Fruit fly (Drosophila melanogaster) whole organism, embryonic: ENCODE data around the gene Rfx.

Source experiments
- Atf-2 ChIP-seq: fragments of 200-800 bp; sonication (Bioruptor generic); optimal IDR thresholded peaks from 2 replicates; lab custom pipeline; 2016; ENCODE audit warnings: missing biosample characterization, missing genetic modification characterization
- B-H2 ChIP-seq: fragments of 200-800 bp; sonication (Bioruptor generic); optimal IDR thresholded peaks from 2 replicates; lab custom pipeline; 2018; ENCODE audit warnings: missing biosample characterization, mild to moderate bottlenecking, missing genetic modification characterization
- Blimp-1 ChIP-seq: fragments of 200-800 bp; sonication (Bioruptor generic); optimal IDR thresholded peaks from 3 replicates; lab custom pipeline; 2018; ENCODE audit warnings: missing biosample characterization, missing genetic modification characterization, mild to moderate bottlenecking, moderate library complexity, missing genetic modification reagents
- C15 ChIP-seq: fragments of 200-800 bp; sonication (Bioruptor generic); IDR thresholded peaks from 3 replicates; pipeline ENCODE4 v1.3.6; 2022; ENCODE audit warnings: missing biosample characterization, missing genetic modification characterization
- CG12236 ChIP-seq: fragments of 200-800 bp; sonication (Bioruptor generic); optimal IDR thresholded peaks from 2 replicates; lab custom pipeline; 2016; ENCODE audit warnings: missing biosample characterization, missing genetic modification characterization
- CG14710 ChIP-seq: fragments of 200-800 bp; sonication (Bioruptor generic); optimal IDR thresholded peaks from 3 replicates; lab custom pipeline; 2019; ENCODE audit warnings: missing biosample characterization, mild to moderate bottlenecking, missing genetic modification characterization, moderate library complexity
- CG1529 ChIP-seq: fragments of 200-800 bp; sonication (Bioruptor generic); optimal IDR thresholded peaks from 3 replicates; lab custom pipeline; 2018; ENCODE audit warnings: missing biosample characterization, missing genetic modification characterization
- CG15601 ChIP-seq: fragments of 200-800 bp; sonication (Bioruptor generic); optimal IDR thresholded peaks from 3 replicates; lab custom pipeline; 2019; ENCODE audit warnings: missing biosample characterization, mild to moderate bottlenecking, missing genetic modification characterization, moderate library complexity
- CG15696 ChIP-seq: fragments of 200-800 bp; sonication (Bioruptor generic); optimal IDR thresholded peaks from 2 replicates; lab custom pipeline; 2019; ENCODE audit warnings: missing biosample characterization, mild to moderate bottlenecking, missing genetic modification characterization, moderate library complexity
- CG1603 ChIP-seq: fragments of 200-800 bp; sonication (Bioruptor generic); optimal IDR thresholded peaks from 2 replicates; lab custom pipeline; 2019; ENCODE audit warnings: missing biosample characterization, mild to moderate bottlenecking, missing genetic modification characterization, moderate library complexity
- CG17385 ChIP-seq: fragments of 200-800 bp; sonication (Bioruptor generic); optimal IDR thresholded peaks from 3 replicates; lab custom pipeline; 2018; ENCODE audit warnings: missing biosample characterization, mild to moderate bottlenecking, missing genetic modification characterization
- CG2129 ChIP-seq: fragments of 200-800 bp; sonication (Bioruptor generic); IDR thresholded peaks from 2 replicates; pipeline ENCODE4 v1.3.6; 2022; ENCODE audit warnings: missing biosample characterization, missing genetic modification characterization; ENCODE audit not compliant: partially characterized antibody
- CG30020 ChIP-seq: fragments of 200-800 bp; optimal IDR thresholded peaks from 2 replicates; lab custom pipeline; 2019; ENCODE audit warnings: missing biosample characterization, mild to moderate bottlenecking, missing genetic modification characterization, moderate library complexity
- CG33557 ChIP-seq: fragments of 200-800 bp; sonication (Bioruptor generic); optimal IDR thresholded peaks from 2 replicates; lab custom pipeline; 2019; ENCODE audit warnings: missing biosample characterization, mild to moderate bottlenecking, missing genetic modification characterization, moderate library complexity
- CG42726 ChIP-seq: fragments of 200-800 bp; sonication (Bioruptor generic); IDR thresholded peaks from 2 replicates; pipeline ENCODE4 v1.3.6; 2022; ENCODE audit warnings: missing biosample characterization, missing genetic modification characterization; ENCODE audit not compliant: partially characterized antibody
- CG4360 ChIP-seq: fragments of 200-800 bp; sonication (Bioruptor generic); IDR thresholded peaks from 2 replicates; pipeline ENCODE4 v1.3.6; 2022; ENCODE audit warnings: missing biosample characterization, missing genetic modification characterization
- CG4730 ChIP-seq: fragments of 200-800 bp; sonication (Bioruptor generic); IDR thresholded peaks from 2 replicates; pipeline ENCODE4 v1.3.6; 2022; ENCODE audit warnings: missing biosample characterization, missing genetic modification characterization
- CG6683 ChIP-seq: fragments of 200-800 bp; sonication (Bioruptor generic); optimal IDR thresholded peaks from 2 replicates; lab custom pipeline; 2017; ENCODE audit warnings: missing biosample characterization, mild to moderate bottlenecking, missing genetic modification characterization, missing genetic modification reagents
- CG6813 ChIP-seq: fragments of 200-800 bp; sonication (Bioruptor generic); optimal IDR thresholded peaks from 2 replicates; lab custom pipeline; 2017; ENCODE audit warnings: missing biosample characterization, missing genetic modification characterization, mild to moderate bottlenecking, moderate library complexity, missing genetic modification reagents
- CG7839 ChIP-seq: fragments of 200-800 bp; sonication (Bioruptor generic); optimal IDR thresholded peaks from 3 replicates; lab custom pipeline; 2018; ENCODE audit warnings: missing biosample characterization, mild to moderate bottlenecking, missing genetic modification characterization, moderate library complexity
- CG9797 ChIP-seq: fragments of 200-800 bp; sonication (Bioruptor generic); optimal IDR thresholded peaks from 3 replicates; lab custom pipeline; 2018; ENCODE audit warnings: missing biosample characterization, mild to moderate bottlenecking, missing genetic modification characterization
- Dip2 ChIP-seq: fragments of 200-800 bp; sonication (Bioruptor generic); IDR thresholded peaks from 2 replicates; pipeline ENCODE4 v1.3.6; 2022; ENCODE audit warnings: missing biosample characterization, missing genetic modification characterization
- ERR ChIP-seq: fragments of 200-800 bp; sonication (Bioruptor generic); optimal IDR thresholded peaks from 2 replicates; lab custom pipeline; 2016; ENCODE audit warnings: missing biosample characterization, missing genetic modification characterization
- Elba2 ChIP-seq: fragments of 200-800 bp; sonication (Bioruptor generic); optimal IDR thresholded peaks from 3 replicates; lab custom pipeline; 2016; ENCODE audit warnings: missing biosample characterization, missing genetic modification characterization
- Gug ChIP-seq: fragments of 200-800 bp; sonication (Bioruptor generic); IDR thresholded peaks from 4 replicates; pipeline ENCODE4 v1.3.6; 2022; ENCODE audit warnings: missing biosample characterization, missing genetic modification characterization
- H2.0 ChIP-seq: fragments of 200-800 bp; sonication (Bioruptor generic); IDR thresholded peaks from 2 replicates; pipeline ENCODE4 v1.3.6; 2022; ENCODE audit warnings: missing biosample characterization, missing genetic modification characterization
- HLH4C ChIP-seq: fragments of 200-800 bp; sonication (Bioruptor generic); IDR thresholded peaks from 3 replicates; pipeline ENCODE4 v1.3.6; 2022; ENCODE audit warnings: missing biosample characterization, missing genetic modification characterization; ENCODE audit not compliant: partially characterized antibody
- HmgZ ChIP-seq: fragments of 200-800 bp; sonication (Bioruptor generic); optimal IDR thresholded peaks from 2 replicates; lab custom pipeline; 2018; ENCODE audit warnings: missing biosample characterization, mild to moderate bottlenecking, missing genetic modification characterization
- Hr51 ChIP-seq, 2 experiments: fragments of 200-800 bp; sonication (Bioruptor generic); optimal IDR thresholded peaks; 2 replicates in 1 of 2; 3 replicates in 1 of 2; lab custom pipeline; 2016 to 2018; ENCODE audit warnings: missing biosample characterization in 2 of 2, missing genetic modification characterization in 2 of 2, mild to moderate bottlenecking in 1 of 2, moderate library complexity in 1 of 2
- Hr78 ChIP-seq, 2 experiments: fragments of 200-800 bp in 1 of 2; fragments of >200 bp in 1 of 2; sonication (Bioruptor generic) in 1 of 2; optimal IDR thresholded peaks; 2 replicates each; lab custom pipeline; 2017 to 2019; ENCODE audit warnings: missing biosample characterization in 2 of 2, missing genetic modification characterization in 2 of 2, mild to moderate bottlenecking in 1 of 2, moderate library complexity in 1 of 2
- Lpt ChIP-seq: fragments of >200 bp; optimal IDR thresholded peaks from 2 replicates; lab custom pipeline; 2018; ENCODE audit warnings: missing biosample characterization, missing genetic modification characterization
- Meics ChIP-seq: fragments of 200-800 bp; sonication (Bioruptor generic); optimal IDR thresholded peaks from 2 replicates; lab custom pipeline; 2017; ENCODE audit warnings: missing biosample characterization, mild to moderate bottlenecking, missing genetic modification characterization
- Ravus ChIP-seq: fragments of 200-800 bp; sonication (Bioruptor generic); IDR thresholded peaks from 2 replicates; pipeline ENCODE4 v1.3.6; 2022; ENCODE audit warnings: missing biosample characterization, missing genetic modification characterization
- Rx ChIP-seq: fragments of 200-800 bp; sonication (Bioruptor generic); IDR thresholded peaks from 2 replicates; pipeline ENCODE4 v1.3.6; 2022; ENCODE audit warnings: missing biosample characterization, missing genetic modification characterization
- Trl ChIP-seq, 3 experiments: fragments of >200 bp in 2 of 3; fragments of 200-800 bp in 1 of 3; sonication (Bioruptor generic) in 1 of 3; optimal IDR thresholded peaks; 2 replicates in 1 of 3; 3 replicates in 2 of 3; lab custom pipeline; 2016 to 2017; ENCODE audit warnings: missing biosample characterization in 1 of 3, missing genetic modification characterization in 1 of 3
- YL-1 ChIP-seq: fragments of 200-800 bp; sonication (Bioruptor generic); optimal IDR thresholded peaks from 3 replicates; lab custom pipeline; 2017; ENCODE audit warnings: missing biosample characterization, mild to moderate bottlenecking, missing genetic modification characterization
- chif ChIP-seq, 2 experiments: fragments of 200-800 bp; sonication (Bioruptor generic); optimal IDR thresholded peaks; 3 replicates each; lab custom pipeline; 2016; ENCODE audit warnings: missing biosample characterization in 2 of 2, missing genetic modification characterization in 2 of 2
- ci ChIP-seq: fragments of 200-800 bp; sonication (Bioruptor generic); IDR thresholded peaks from 3 replicates; pipeline ENCODE4 v1.3.6; 2022; ENCODE audit warnings: missing biosample characterization, missing genetic modification characterization
- corto ChIP-seq: fragments of 200-800 bp; sonication (Bioruptor generic); optimal IDR thresholded peaks from 2 replicates; lab custom pipeline; 2016; ENCODE audit warnings: missing biosample characterization, mild to moderate bottlenecking, missing genetic modification characterization, moderate library complexity
- croc ChIP-seq: fragments of 200-800 bp; sonication (Bioruptor generic); conservative IDR thresholded peaks from 3 replicates; pipeline ENCODE4 v1.3.6; 2022; ENCODE audit warnings: missing biosample characterization, missing genetic modification characterization
- dan ChIP-seq: fragments of 200-800 bp; sonication (Bioruptor generic); IDR thresholded peaks from 2 replicates; pipeline ENCODE4 v1.3.6; 2022; ENCODE audit warnings: missing biosample characterization, missing genetic modification characterization
- ems ChIP-seq: fragments of 200-800 bp; sonication (Bioruptor generic); optimal IDR thresholded peaks from 3 replicates; lab custom pipeline; 2016; ENCODE audit warnings: missing biosample characterization, missing genetic modification characterization
- eve ChIP-seq, 2 experiments: fragments of >200 bp; optimal IDR thresholded peaks; 2 replicates each; lab custom pipeline; 2017; ENCODE audit warnings: missing biosample characterization in 2 of 2, missing genetic modification characterization in 2 of 2
- inv ChIP-seq: fragments of 200-800 bp; sonication (Bioruptor generic); IDR thresholded peaks from 2 replicates; pipeline ENCODE4 v1.3.6; 2022; ENCODE audit warnings: missing biosample characterization, missing genetic modification characterization; ENCODE audit not compliant: partially characterized antibody
- jing ChIP-seq: fragments of 200-800 bp; sonication (Bioruptor generic); optimal IDR thresholded peaks from 2 replicates; lab custom pipeline; 2018; ENCODE audit warnings: missing biosample characterization, mild to moderate bottlenecking, missing genetic modification characterization
- nerfin-1 ChIP-seq: fragments of 200-800 bp; sonication (Bioruptor generic); optimal IDR thresholded peaks from 3 replicates; lab custom pipeline; 2019; ENCODE audit warnings: missing biosample characterization, mild to moderate bottlenecking, missing genetic modification characterization, moderate library complexity
- stwl ChIP-seq: fragments of 200-800 bp; sonication (Bioruptor generic); optimal IDR thresholded peaks from 3 replicates; lab custom pipeline; 2018; ENCODE audit warnings: missing biosample characterization, mild to moderate bottlenecking, missing genetic modification characterization, moderate library complexity
- tll ChIP-seq, 2 experiments: fragments of 200-800 bp in 1 of 2; fragments of >200 bp in 1 of 2; sonication (Bioruptor generic) in 1 of 2; optimal IDR thresholded peaks; 2 replicates each; lab custom pipeline; 2017 to 2019; ENCODE audit warnings: missing biosample characterization in 2 of 2, missing genetic modification characterization in 2 of 2, mild to moderate bottlenecking in 1 of 2, moderate library complexity in 1 of 2
- vnd ChIP-seq: fragments of 200-800 bp; sonication (Bioruptor generic); IDR thresholded peaks from 3 replicates; pipeline ENCODE4 v1.3.6; 2022; ENCODE audit warnings: missing biosample characterization, missing genetic modification characterization; ENCODE audit not compliant: partially characterized antibody
- wor ChIP-seq: fragments of 200-800 bp; sonication (Bioruptor generic); IDR thresholded peaks from 2 replicates; pipeline ENCODE4 v1.3.6; 2022; ENCODE audit warnings: missing biosample characterization, missing genetic modification characterization

Rfx gene

dm6 chr3R:10349987-10350386, 27.9 kb downstream of the Rfx start, which contains the start of gene jumu (continued):
- no peak for TF ChIP-seq inv (GFP tag; lab: Robert Waterston, UW)
- TF ChIP-seq H2.0 (GFP tag; lab: Robert Waterston, UW): no peak
- no peak for TF ChIP-seq CG42726 (GFP tag; lab: Robert Waterston, UW)
- TF ChIP-seq CG33557: no peak
- peak; percentile 7 for TF ChIP-seq Meics (GFP tag; lab: Kevin White, UChicago)
- TF ChIP-seq Lpt (GFP tag; lab: Kevin White, UChicago): no peak
- TF ChIP-seq croc (GFP tag; lab: Robert Waterston, UW): no peak
- TF ChIP-seq eve (GFP tag; optimal IDR thresholded peaks at IDR 0.05; lab: Kevin White, UChicago): no peak
- peak; percentile 7 for TF ChIP-seq ERR (GFP tag; lab: Kevin White, UChicago)
- TF ChIP-seq CG9797: peak; percentile 100
- TF ChIP-seq Elba2 (GFP tag; lab: Kevin White, UChicago): no peak
- TF ChIP-seq nerfin-1 (tag; lab: Kevin White, UChicago): no peak
- no peak for TF ChIP-seq ci (GFP tag; lab: Robert Waterston, UW)
- no peak for TF ChIP-seq tll (GFP tag; optimal IDR thresholded peaks at IDR 0.05; lab: Kevin White, UChicago)
- TF ChIP-seq CG4730 (GFP tag; lab: Robert Waterston, UW): no peak
- peak; percentile 61 for TF ChIP-seq CG15601 (tag; lab: Kevin White, UChicago)
- no peak for TF ChIP-seq YL-1 (GFP tag; lab: Kevin White, UChicago)
- peak; percentile 84 for TF ChIP-seq CG14710
- TF ChIP-seq Ravus: no peak
- TF ChIP-seq corto (GFP tag; lab: Kevin White, UChicago): no peak
- no peak for TF ChIP-seq CG6683 (GFP tag; lab: Kevin White, UChicago)
- TF ChIP-seq stwl (tag; lab: Kevin White, UChicago): peak; percentile 36
- no peak for TF ChIP-seq CG2129 (GFP tag; lab: Robert Waterston, UW)
- TF ChIP-seq CG1603: peak; percentile 87
- peak in 1 of 2 experiments; percentile 31 for TF ChIP-seq Hr51 (GFP tag; optimal IDR thresholded peaks at IDR 0.05; lab: Kevin White, UChicago)
- no peak for TF ChIP-seq CG6813
- no peak for TF ChIP-seq ems (GFP tag; lab: Kevin White, UChicago)
- no peak for TF ChIP-seq Atf-2 (GFP tag; lab: Kevin White, UChicago)
- TF ChIP-seq vnd (GFP tag; lab: Robert Waterston, UW): no peak
- TF ChIP-seq dan (GFP tag; lab: Robert Waterston, UW): no peak
- no peak for TF ChIP-seq Gug (GFP tag; lab: Robert Waterston, UW)
- TF ChIP-seq Hr78 (GFP tag; optimal IDR thresholded peaks at IDR 0.05; lab: Kevin White, UChicago): no peak
- peak; percentile 22 for TF ChIP-seq CG7839 (tag; lab: Kevin White, UChicago)
- TF ChIP-seq Dip2 (GFP tag; lab: Robert Waterston, UW): no peak
- TF ChIP-seq CG12236 (GFP tag; lab: Kevin White, UChicago): no peak
- no peak for TF ChIP-seq Rx (GFP tag; lab: Robert Waterston, UW)
- peak; percentile 58 for TF ChIP-seq CG17385 (GFP tag; lab: Kevin White, UChicago)
- no peak for TF ChIP-seq CG4360 (GFP tag; lab: Robert Waterston, UW)
- no peak for TF ChIP-seq CG30020 (tag; lab: Kevin White, UChicago)
- no peak for TF ChIP-seq Blimp-1 (GFP tag; lab: Kevin White, UChicago)
- no peak for TF ChIP-seq CG1529
- TF ChIP-seq HmgZ: peak; percentile 67
- no peak for TF ChIP-seq jing
- TF ChIP-seq Trl (optimal IDR thresholded peaks at IDR 0.05; lab: Kevin White, UChicago): peak; percentile 21 to 32
- peak; percentile 50 for TF ChIP-seq Trl (GFP tag; optimal IDR thresholded peaks at IDR 0.05; lab: Kevin White, UChicago)
- no peak for TF ChIP-seq C15 (GFP tag; lab: Robert Waterston, UW)
- TF ChIP-seq CG15696 (tag; lab: Kevin White, UChicago): peak; percentile 21
- TF ChIP-seq wor (GFP tag; lab: Robert Waterston, UW): no peak
- TF ChIP-seq chif (GFP tag; optimal IDR thresholded peaks at IDR 0.05; lab: Kevin White, UChicago): peak in 1 of 2 experiments; percentile 0
- TF ChIP-seq B-H2 (GFP tag; lab: Kevin White, UChicago): peak; percentile 47
- no peak for TF ChIP-seq HLH4C (GFP tag; lab: Robert Waterston, UW)
